Worm (Caenorhabditis elegans): Measurements from ENCODE around the gene C56E10.3.

DNA sequence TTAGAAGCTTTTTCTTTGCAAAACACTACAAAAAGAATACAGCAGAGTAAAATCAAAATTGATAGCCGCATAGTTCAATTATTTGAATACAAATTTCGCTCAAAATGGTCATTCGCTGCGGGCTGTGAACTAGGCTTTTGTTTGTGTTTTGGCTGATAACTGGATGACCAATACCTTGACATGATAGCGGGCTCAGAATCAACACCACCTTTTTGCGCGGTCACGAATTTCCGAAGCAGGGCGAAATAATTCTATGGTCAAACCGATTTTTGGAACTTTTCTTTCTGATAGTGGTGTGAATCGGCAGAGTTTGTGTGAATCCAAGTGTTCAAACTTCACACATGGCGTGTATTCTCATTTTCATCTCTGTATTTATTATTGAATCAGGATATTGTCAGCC, 52.8 kb downstream of the C56E10.3 start, which contains the start of the genes F38B6.7 and F38B6.2:
- TF ChIP-seq unc-86 (tag; optimal IDR thresholded peaks at IDR 0.05), result no peak
- TF ChIP-seq pqm-1 (tag; optimal IDR thresholded peaks at IDR 0.05), result no peak
- TF ChIP-seq C04F5.9 (tag; optimal IDR thresholded peaks at IDR 0.05), result no peak
- TF ChIP-seq ztf-11 (tag; optimal IDR thresholded peaks at IDR 0.05), result no peak
- TF ChIP-seq mdl-1 (tag; optimal IDR thresholded peaks at IDR 0.05), result no peak
- TF ChIP-seq unc-62 (GFP tag; optimal IDR thresholded peaks at IDR 0.05), result no peak
- no peak for TF ChIP-seq lin-15B (tag; optimal IDR thresholded peaks at IDR 0.05)
- no peak for TF ChIP-seq nhr-76 (tag; optimal IDR thresholded peaks at IDR 0.05)
- no peak for TF ChIP-seq nhr-237 (tag; optimal IDR thresholded peaks at IDR 0.05)
- TF ChIP-seq rnt-1 (tag; optimal IDR thresholded peaks at IDR 0.05), result no peak
- no peak for TF ChIP-seq jun-1 (tag; optimal IDR thresholded peaks at IDR 0.05)
- no peak for TF ChIP-seq snpc-4 (tag; optimal IDR thresholded peaks at IDR 0.05)
- no peak for TF ChIP-seq tbx-2 (tag; optimal IDR thresholded peaks at IDR 0.05)
- no peak for TF ChIP-seq zag-1 (tag; optimal IDR thresholded peaks at IDR 0.05)
